Worm (Caenorhabditis elegans): ENCODE results near the gene srb-11.
A peak's percentile ranks its signal among the peaks of the same experiment; 100 is the strongest.

Gene srb-11

ce11 chrIII:6527902-6528301 is 35.2 kb upstream of the srb-11 start, which contains the start of gene pqn-10:
Gene pqn-10, plus strand, starts transcription at chrIII:6528202.
- no peak for TF ChIP-seq eor-1 (tag; optimal IDR thresholded peaks at IDR 0.05)
- no peak for TF ChIP-seq daf-12 (tag; optimal IDR thresholded peaks at IDR 0.05)
- TF ChIP-seq lin-15B (tag; optimal IDR thresholded peaks at IDR 0.05): no peak
- TF ChIP-seq aly-2 (tag; optimal IDR thresholded peaks at IDR 0.05): no peak
- TF ChIP-seq pha-4 (tag; optimal IDR thresholded peaks at IDR 0.05): no peak
- TF ChIP-seq ceh-28 (tag; optimal IDR thresholded peaks at IDR 0.05): no peak
- TF ChIP-seq R02D3.7 (tag; optimal IDR thresholded peaks at IDR 0.05): no peak
- no peak for TF ChIP-seq zag-1 (tag; optimal IDR thresholded peaks at IDR 0.05)
- TF ChIP-seq snpc-4 (tag; optimal IDR thresholded peaks at IDR 0.05): no peak
- no peak for TF ChIP-seq tbx-2 (tag; optimal IDR thresholded peaks at IDR 0.05)
- no peak for TF ChIP-seq unc-39 (tag; optimal IDR thresholded peaks at IDR 0.05)
- no peak for TF ChIP-seq nhr-25 (tag; optimal IDR thresholded peaks at IDR 0.05)

- TF ChIP-seq skn-1 (tag; optimal IDR thresholded peaks at IDR 0.05) (no peak), nhr-11 (tag; optimal IDR thresholded peaks at IDR 0.05) (no peak), tbx-2 (tag; optimal IDR thresholded peaks at IDR 0.05) (no peak)
Observed at ce11 chrIII:6525557-6525956, 32.9 kb upstream of the srb-11 start, which contains the start of gene oig-1. Gene oig-1, minus strand, starts transcription at chrIII:6525657.

- TF ChIP-seq nhr-23 (tag; optimal IDR thresholded peaks at IDR 0.05) (no peak), nhr-28 (tag; optimal IDR thresholded peaks at IDR 0.05) (no peak), elt-3 (tag; optimal IDR thresholded peaks at IDR 0.05) (no peak), unc-39 (tag; optimal IDR thresholded peaks at IDR 0.05) (no peak), R02D3.7 (tag; optimal IDR thresholded peaks at IDR 0.05) (no peak), ztf-11 (tag; optimal IDR thresholded peaks at IDR 0.05) (no peak), tbx-2 (tag; optimal IDR thresholded peaks at IDR 0.05) (no peak), nhr-237 (tag; optimal IDR thresholded peaks at IDR 0.05) (no peak), nhr-12 (tag; optimal IDR thresholded peaks at IDR 0.05) (no peak), ceh-9 (tag; optimal IDR thresholded peaks at IDR 0.05) (no peak), nhr-43 (tag; optimal IDR thresholded peaks at IDR 0.05; ENCODE audit: poor library complexity, severe bottlenecking) (no peak)
Observed at ce11 chrIII:6519949-6520348, 27.2 kb upstream of the srb-11 start, which contains the start of gene C09E7.10. Gene C09E7.10, minus strand, starts transcription at chrIII:6520049.

ce11 chrIII:6514673-6515072 is 22.0 kb upstream of the srb-11 start, which contains the start of gene acr-5:
Gene acr-5, minus strand, starts transcription at chrIII:6514773.
- TF ChIP-seq egl-5 (tag; optimal IDR thresholded peaks at IDR 0.05) (no peak), R02D3.7 (tag; optimal IDR thresholded peaks at IDR 0.05) (no peak), fos-1 (tag; optimal IDR thresholded peaks at IDR 0.05) (no peak), mml-1 (tag; optimal IDR thresholded peaks at IDR 0.05) (no peak), nfya-1 (tag; optimal IDR thresholded peaks at IDR 0.05; ENCODE audit: insufficient read depth) (no peak), unc-39 (tag; optimal IDR thresholded peaks at IDR 0.05) (no peak), nhr-12 (tag; optimal IDR thresholded peaks at IDR 0.05) (no peak), mdl-1 (tag; optimal IDR thresholded peaks at IDR 0.05) (no peak), lin-15B (tag; optimal IDR thresholded peaks at IDR 0.05) (no peak), nhr-76 (tag; optimal IDR thresholded peaks at IDR 0.05) (no peak), fkh-2 (tag; optimal IDR thresholded peaks at IDR 0.05) (no peak), nhr-23 (tag; optimal IDR thresholded peaks at IDR 0.05) (no peak), eor-1 (tag; optimal IDR thresholded peaks at IDR 0.05) (no peak), elt-1 (tag; optimal IDR thresholded peaks at IDR 0.05) (no peak), unc-62 (GFP tag; optimal IDR thresholded peaks at IDR 0.05) (no peak), aly-2 (tag; optimal IDR thresholded peaks at IDR 0.05) (no peak), ztf-11 (tag; optimal IDR thresholded peaks at IDR 0.05) (no peak), skn-1 (tag; optimal IDR thresholded peaks at IDR 0.05) (no peak), ceh-9 (tag; optimal IDR thresholded peaks at IDR 0.05) (no peak)

DNA sequence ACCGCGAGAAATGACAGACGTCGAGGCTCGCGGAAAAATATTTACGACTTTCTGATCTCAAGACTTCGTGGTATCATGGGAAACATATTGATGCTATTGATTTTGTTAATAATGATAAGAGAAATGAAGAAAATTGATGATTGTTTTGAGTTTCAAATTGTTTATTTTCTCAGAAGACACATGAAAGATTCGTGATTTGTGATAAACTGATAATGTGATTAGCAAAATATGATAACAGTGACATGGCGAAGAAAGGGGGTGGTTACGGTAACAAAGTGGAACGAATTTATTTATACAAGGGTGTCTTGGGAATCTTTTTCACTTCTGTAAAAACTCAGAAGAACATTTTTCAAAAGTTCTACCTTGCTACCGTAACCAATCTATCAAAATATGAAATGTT is 16.6 kb upstream of the srb-11 start:
- TF ChIP-seq nhr-43 (tag; optimal IDR thresholded peaks at IDR 0.05; ENCODE audit: poor library complexity, severe bottlenecking): peak; percentile 51
- peak; percentile 11 for TF ChIP-seq elt-2 (tag; optimal IDR thresholded peaks at IDR 0.05)
- no peak for TF ChIP-seq aly-2 (tag; optimal IDR thresholded peaks at IDR 0.05)

DNA sequence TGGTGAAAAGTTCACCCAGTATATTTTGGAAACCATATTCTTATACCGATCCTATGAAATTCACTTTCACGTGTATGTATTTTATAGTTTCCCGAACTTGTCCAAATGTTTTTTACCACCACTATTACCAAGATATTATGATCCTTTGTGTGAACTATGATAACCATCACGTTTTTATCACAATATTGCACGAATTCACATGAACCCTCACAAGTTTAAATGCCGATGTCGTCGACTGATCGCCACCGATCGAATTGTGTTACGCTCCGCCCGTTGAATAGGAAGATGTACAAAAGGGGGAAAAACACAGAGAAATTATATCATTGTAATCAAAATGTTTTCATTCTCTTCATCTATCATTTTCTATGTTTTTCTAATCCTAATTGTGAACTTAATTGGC is 15.6 kb upstream of the srb-11 start:
- TF ChIP-seq nhr-43 (tag; optimal IDR thresholded peaks at IDR 0.05; ENCODE audit: poor library complexity, severe bottlenecking) (peak; percentile 76), elt-3 (tag; optimal IDR thresholded peaks at IDR 0.05) (no peak), jun-1 (tag; optimal IDR thresholded peaks at IDR 0.05) (no peak), fkh-2 (tag; optimal IDR thresholded peaks at IDR 0.05) (no peak), nhr-12 (tag; optimal IDR thresholded peaks at IDR 0.05) (no peak), ztf-11 (tag; optimal IDR thresholded peaks at IDR 0.05) (no peak), mdl-1 (tag; optimal IDR thresholded peaks at IDR 0.05) (no peak), snpc-4 (tag; optimal IDR thresholded peaks at IDR 0.05) (no peak), mml-1 (tag; optimal IDR thresholded peaks at IDR 0.05) (no peak)

All from whole organism, L3 larva.